Fruit fly (Drosophila melanogaster) whole organism, adult: ENCODE measurements around the gene Kmn2.

Experiments
- CG11617 ChIP-seq: fragments of 200-800 bp; sonication (Bioruptor generic); optimal IDR thresholded peaks from 2 replicates; lab custom pipeline; 2017; ENCODE audit warnings: mild to moderate bottlenecking, missing biosample characterization, missing genetic modification reagents, missing genetic modification characterization
- CG12768 ChIP-seq: fragments of 200-800 bp; sonication (Bioruptor generic); optimal IDR thresholded peaks from 2 replicates; lab custom pipeline; 2017; ENCODE audit warnings: missing biosample characterization, missing genetic modification characterization, mild to moderate bottlenecking, moderate library complexity, missing genetic modification reagents
- CG14711 ChIP-seq: fragments of 200-800 bp; sonication (Bioruptor generic); optimal IDR thresholded peaks from 2 replicates; lab custom pipeline; 2018; ENCODE audit warnings: missing biosample characterization, mild to moderate bottlenecking, missing genetic modification characterization, moderate library complexity
- CG1620 ChIP-seq: fragments of 200-800 bp; sonication (Bioruptor generic); optimal IDR thresholded peaks from 2 replicates; lab custom pipeline; 2016; ENCODE audit warnings: missing biosample characterization, missing genetic modification characterization
- CG33017 ChIP-seq: fragments of 200-800 bp; sonication (Bioruptor generic); optimal IDR thresholded peaks from 2 replicates; lab custom pipeline; 2018; ENCODE audit warnings: missing biosample characterization, mild to moderate bottlenecking, missing genetic modification characterization, moderate library complexity
- CG5204 ChIP-seq: fragments of 200-800 bp; sonication (Bioruptor generic); optimal IDR thresholded peaks from 2 replicates; lab custom pipeline; 2016; ENCODE audit warnings: missing biosample characterization, missing genetic modification characterization
- CG7045 ChIP-seq: fragments of 200-800 bp; sonication (Bioruptor generic); optimal IDR thresholded peaks from 2 replicates; lab custom pipeline; 2017; ENCODE audit warnings: missing biosample characterization, mild to moderate bottlenecking, missing genetic modification characterization
- Clk ChIP-seq: fragments of 200-800 bp; sonication (Bioruptor generic); optimal IDR thresholded peaks from 2 replicates; lab custom pipeline; 2017; ENCODE audit warnings: missing biosample characterization, missing genetic modification characterization
- Hr96 ChIP-seq: fragments of 200-800 bp; sonication (Bioruptor generic); optimal IDR thresholded peaks from 2 replicates; lab custom pipeline; 2016; ENCODE audit warnings: missing biosample characterization, missing genetic modification characterization
- Mnt ChIP-seq: fragments of 200-800 bp; sonication (Bioruptor generic); optimal IDR thresholded peaks from 2 replicates; lab custom pipeline; 2016; ENCODE audit warnings: missing biosample characterization, mild to moderate bottlenecking, missing genetic modification characterization
- cnc ChIP-seq, 2 experiments: fragments of >200 bp; optimal IDR thresholded peaks; 2 replicates each; lab custom pipeline; 2017
- ovo ChIP-seq: fragments of 200-800 bp; sonication (Bioruptor generic); optimal IDR thresholded peaks from 2 replicates; lab custom pipeline; 2016; ENCODE audit warnings: missing biosample characterization, missing genetic modification characterization

dm6 chr3R:7990799-7991423 lies 10.2 kb downstream of the Kmn2 start:
- TF ChIP-seq ovo (no peak), Hr96 (GFP tag; lab: Kevin White, UChicago) (no peak), CG12768 (no peak), CG33017 (no peak), CG1620 (no peak), CG11617 (GFP tag; lab: Kevin White, UChicago) (no peak), Clk (GFP tag; lab: Kevin White, UChicago) (no peak), Mnt (no peak), CG14711 (tag; lab: Kevin White, UChicago) (no peak), CG7045 (no peak), CG5204 (no peak), cnc (optimal IDR thresholded peaks at IDR 0.05; lab: Kevin White, UChicago) (no peak)
